Worm (Caenorhabditis elegans): ENCODE data around the gene clc-3.

- TF ChIP-seq him-1 (tag; optimal IDR thresholded peaks at IDR 0.05) (no peak), W03F9.2 (tag; optimal IDR thresholded peaks at IDR 0.05) (no peak), dao-5 (tag; optimal IDR thresholded peaks at IDR 0.05) (no peak)
Measured at ce11 chrX:3401701-3402100, 27.2 kb upstream of the clc-3 start, which contains the start of gene C04F6.9.

Measured in whole organism, L4/young adult.